Worm (Caenorhabditis elegans): Measurements from ENCODE around the gene cdc-42.
A peak's percentile ranks its signal among the peaks of the same experiment; 100 is the strongest.

cdc-42 gene

ce11 chrII:7642016-7642653, 25.9 kb downstream of the cdc-42 start (continued):
- TF ChIP-seq Y75B8A.6 (GFP tag; IDR thresholded peaks at IDR 0.05) (no peak), ceh-20 (GFP tag; IDR thresholded peaks at IDR 0.05) (peak; percentile 45; the same call in 1 of the 2 replicates), daf-8 (GFP tag; IDR thresholded peaks at IDR 0.05) (no peak), ceh-82 (tag; optimal IDR thresholded peaks at IDR 0.05) (no peak), skn-1 (tag; optimal IDR thresholded peaks at IDR 0.05) (no peak), attf-4 (tag; optimal IDR thresholded peaks at IDR 0.05) (no peak), zfp-3 (GFP tag; conservative IDR thresholded peaks at IDR 0.05) (no peak), ceh-32 (tag; optimal IDR thresholded peaks at IDR 0.05; ENCODE audit: poor library complexity) (no peak), aha-1 (tag) (peak; percentile 85), spr-1 (tag; optimal IDR thresholded peaks at IDR 0.05) (peak; percentile 13), lin-13 (GFP tag; optimal IDR thresholded peaks at IDR 0.05) (no peak), nhr-102 (tag; optimal IDR thresholded peaks at IDR 0.05) (no peak), unc-62 (GFP tag; optimal IDR thresholded peaks at IDR 0.05 in 1 of 2) (peak in 1 of 2 experiments; percentile 97), unc-62 (tag; optimal IDR thresholded peaks at IDR 0.05) (no peak), snpc-4 (tag; optimal IDR thresholded peaks at IDR 0.05) (no peak), arid-1 (GFP tag; conservative IDR thresholded peaks at IDR 0.05) (no peak), sdz-12 (GFP tag; optimal IDR thresholded peaks at IDR 0.05) (no peak), Y48G9A.11 (GFP tag; IDR thresholded peaks at IDR 0.05) (no peak), php-3 (GFP tag; IDR thresholded peaks at IDR 0.05) (no peak), mxl-3 (GFP tag; optimal IDR thresholded peaks at IDR 0.05) (peak; percentile 28), gei-8 (GFP tag; optimal IDR thresholded peaks at IDR 0.05) (no peak), fkh-10 (GFP tag; optimal IDR thresholded peaks at IDR 0.05) (peak; percentile 94), rbr-2 (tag; optimal IDR thresholded peaks at IDR 0.05) (peak; percentile 83), mdt-29 (GFP tag; IDR thresholded peaks at IDR 0.05) (no peak), spr-3 (GFP tag; optimal IDR thresholded peaks at IDR 0.05) (no peak), T26A8.4 (GFP tag; IDR thresholded peaks at IDR 0.05) (no peak), daf-16 (GFP tag; optimal IDR thresholded peaks at IDR 0.05) (peak in 1 of 2 experiments; percentile 80), daf-16 (tag; optimal IDR thresholded peaks at IDR 0.05) (no peak), egl-27 (tag; optimal IDR thresholded peaks at IDR 0.05) (no peak), dpl-1 (GFP tag; optimal IDR thresholded peaks at IDR 0.05) (no peak), mxl-2 (GFP tag; conservative IDR thresholded peaks at IDR 0.05) (no peak), saeg-2 (GFP tag; IDR thresholded peaks at IDR 0.05) (no peak), F44E2.7 (GFP tag; IDR thresholded peaks at IDR 0.05) (no peak), lim-7 (GFP tag; IDR thresholded peaks at IDR 0.05) (no peak), lin-15B (tag; optimal IDR thresholded peaks at IDR 0.05) (no peak), lin-1 (GFP tag; IDR thresholded peaks at IDR 0.05) (no peak), nhr-42 (GFP tag; IDR thresholded peaks at IDR 0.05) (no peak), F10B5.3 (tag; optimal IDR thresholded peaks at IDR 0.05) (no peak), nhr-11 (tag; optimal IDR thresholded peaks at IDR 0.05) (peak; percentile 39), nhr-77 (tag; optimal IDR thresholded peaks at IDR 0.05) (no peak), dmd-6 (GFP tag; IDR thresholded peaks at IDR 0.05) (peak; percentile 36), dve-1 (tag; optimal IDR thresholded peaks at IDR 0.05; ENCODE audit: insufficient read depth) (no peak), zip-2 (tag; optimal IDR thresholded peaks at IDR 0.05) (no peak), F49E8.2 (tag; optimal IDR thresholded peaks at IDR 0.05; ENCODE audit: borderline replicate concordance) (no peak), Y5F2A.4 (GFP tag; optimal IDR thresholded peaks at IDR 0.05) (no peak), zag-1 (tag; optimal IDR thresholded peaks at IDR 0.05) (no peak), lsy-2 (tag; optimal IDR thresholded peaks at IDR 0.05) (peak; percentile 63 to 74), aly-2 (tag; optimal IDR thresholded peaks at IDR 0.05) (no peak), set-16 (GFP tag; IDR thresholded peaks at IDR 0.05) (peak; percentile 97), fos-1 (tag; optimal IDR thresholded peaks at IDR 0.05) (no peak), mes-2 (tag; optimal IDR thresholded peaks at IDR 0.05; ENCODE audit: poor library complexity, severe bottlenecking) (peak; percentile 25), madf-9 (GFP tag; conservative IDR thresholded peaks at IDR 0.05) (no peak)

Measured in whole organism, L4 larva.